Comparison of ENCODE assay signal across 4 fruit fly cellular contexts in the genomic region with DNA sequence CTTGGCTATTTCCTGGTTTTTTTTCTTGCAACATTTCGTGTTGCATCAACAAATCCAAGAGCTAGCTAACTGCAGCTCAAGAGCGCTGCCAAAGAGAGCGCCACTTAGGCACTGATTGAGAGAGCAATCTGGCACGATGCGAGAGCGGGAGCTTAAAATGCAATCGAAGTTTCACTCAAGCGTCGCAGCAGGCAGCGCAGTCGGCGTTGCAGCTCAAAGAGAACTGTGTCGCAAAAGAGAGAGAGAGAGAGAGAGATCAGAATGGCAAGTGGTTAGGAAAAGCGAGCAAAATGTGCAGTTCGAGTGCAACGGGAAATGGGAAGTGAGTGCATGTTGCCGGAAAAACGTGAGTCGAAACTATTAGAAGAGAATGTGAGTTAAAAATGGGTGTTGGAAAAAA.
TF ChIP-seq lines count a peak whose summit lies in the region.

No protein-coding gene starts in this region.

- no peak for TF ChIP-seq CTCF in whole organism, embryonic (GFP tag; optimal IDR thresholded peaks at IDR 0.05; lab: Kevin White, UChicago)

TF ChIP-seq in whole organism, embryonic, 481 proteins besides CTCF, POLR2A, EP300 and RAD21:
- TF ChIP-seq zen2 (GFP tag; IDR thresholded peaks at IDR 0.05; lab: Robert Waterston, UW; ENCODE audit: partially characterized antibody): peak; percentile 21; the same call in 1 of the 3 replicates
- TF ChIP-seq Trl (optimal IDR thresholded peaks at IDR 0.05; lab: Kevin White, UChicago): peak; percentile 7 to 74
- TF ChIP-seq Trl (GFP tag; optimal IDR thresholded peaks at IDR 0.05; lab: Kevin White, UChicago): no peak
- peak in 1 of 2 experiments; percentile 30 for TF ChIP-seq bsh (GFP tag; optimal IDR thresholded peaks at IDR 0.05; lab: Kevin White, UChicago)
- no peak for TF ChIP-seq CG4360 (GFP tag; IDR thresholded peaks at IDR 0.05; lab: Robert Waterston, UW)
- TF ChIP-seq yki (optimal IDR thresholded peaks at IDR 0.05; lab: Kevin White, UChicago): peak; percentile 55
- no peak for TF ChIP-seq nerfin-1 (tag; optimal IDR thresholded peaks at IDR 0.05; lab: Kevin White, UChicago)
- peak; percentile 72 for TF ChIP-seq CG11504 (tag; optimal IDR thresholded peaks at IDR 0.05; lab: Kevin White, UChicago)
- peak; percentile 38 for TF ChIP-seq nom (GFP tag; optimal IDR thresholded peaks at IDR 0.05; lab: Kevin White, UChicago)
- no peak for TF ChIP-seq Sox102F (GFP tag; optimal IDR thresholded peaks at IDR 0.05; lab: Kevin White, UChicago)
- peak; percentile 63 for TF ChIP-seq CG3163 (GFP tag; optimal IDR thresholded peaks at IDR 0.05; lab: Kevin White, UChicago)
- peak; percentile 96 for TF ChIP-seq z (GFP tag; IDR thresholded peaks at IDR 0.05; lab: Robert Waterston, UW)
TF ChIP-seq in whole organism, embryonic: peak in this region for 8.

TF ChIP-seq in whole organism, prepupa, 60 proteins besides CTCF, POLR2A, EP300 and RAD21:
- peak; percentile 37 for TF ChIP-seq Eip78C (GFP tag; lab: Kevin White, UChicago)
- no peak for TF ChIP-seq Smox (GFP tag; optimal IDR thresholded peaks at IDR 0.05; lab: Kevin White, UChicago)
- peak; percentile 8 to 34 for TF ChIP-seq ss (GFP tag; optimal IDR thresholded peaks at IDR 0.05; lab: Kevin White, UChicago)
- peak; percentile 13; the same call in 1 of the 3 replicates for TF ChIP-seq eg (GFP tag; IDR thresholded peaks at IDR 0.05; lab: Robert Waterston, UW)
- no peak for TF ChIP-seq fd85E (GFP tag; optimal IDR thresholded peaks at IDR 0.05; lab: Kevin White, UChicago)
- TF ChIP-seq CG6276 (GFP tag; optimal IDR thresholded peaks at IDR 0.05; lab: Kevin White, UChicago): peak; percentile 25
- TF ChIP-seq CG6163 (GFP tag; IDR thresholded peaks at IDR 0.05; lab: Robert Waterston, UW): peak; percentile 18; the same call in 1 of the 3 replicates
TF ChIP-seq in whole organism, prepupa: peak in this region for 5.

TF ChIP-seq in whole organism, pupa, 21 proteins besides CTCF, POLR2A, EP300 and RAD21:
- TF ChIP-seq CG15710 (tag; optimal IDR thresholded peaks at IDR 0.05; lab: Kevin White, UChicago) (no peak), CG12605 (GFP tag; IDR thresholded peaks at IDR 0.05; lab: Robert Waterston, UW) (peak; percentile 73), CG4496 (GFP tag; IDR thresholded peaks at IDR 0.05; lab: Robert Waterston, UW) (0 out of 3 replicates have a peak, but pooled peaks have one; percentile 54), CG32121 (GFP tag; IDR thresholded peaks at IDR 0.05; lab: Robert Waterston, UW) (no peak), Ets98B (GFP tag; IDR thresholded peaks at IDR 0.05; lab: Robert Waterston, UW) (peak; percentile 50), CG34367 (tag; optimal IDR thresholded peaks at IDR 0.05; lab: Kevin White, UChicago) (no peak), CG17806 (tag; optimal IDR thresholded peaks at IDR 0.05; lab: Kevin White, UChicago) (no peak), fd96Ca (GFP tag; IDR thresholded peaks at IDR 0.05; lab: Robert Waterston, UW) (no peak)

TF ChIP-seq in whole organism, wandering third instar larva, 38 proteins besides CTCF, POLR2A, EP300 and RAD21:
- TF ChIP-seq Dif (GFP tag; optimal IDR thresholded peaks at IDR 0.05; lab: Kevin White, UChicago; ENCODE audit: partially characterized antibody) (peak; percentile 50), N (GFP tag; optimal IDR thresholded peaks at IDR 0.05; lab: Kevin White, UChicago) (no peak), lola (GFP tag; optimal IDR thresholded peaks at IDR 0.05; lab: Kevin White, UChicago) (no peak), Hnf4 (GFP tag; optimal IDR thresholded peaks at IDR 0.05; lab: Kevin White, UChicago) (no peak)
